Worm (Caenorhabditis elegans) whole organism, midembryonic: ENCODE results near the gene ifet-1.

Experiments
- T22C8.4 ChIP-seq: fragments of 200-800 bp; sonication (Bioruptor generic); IDR thresholded peaks from 2 replicates; pipeline ENCODE4 v1.3.6; 2022; ENCODE audit warnings: missing genetic modification characterization, missing compliant biosample characterization
- cog-1 ChIP-seq: sonication (generic microtip); optimal IDR thresholded peaks from 2 replicates; lab custom pipeline; 2016; ENCODE audit warnings: missing genetic modification characterization, missing compliant biosample characterization
- flt-1 ChIP-seq: fragments of 200-800 bp; sonication (Bioruptor generic); IDR thresholded peaks from 2 replicates; pipeline ENCODE4 v1.3.6; 2022; ENCODE audit warnings: missing genetic modification characterization, missing compliant biosample characterization
- klf-2 ChIP-seq: fragments of 200-800 bp; sonication (Bioruptor generic); conservative IDR thresholded peaks from 2 replicates; pipeline ENCODE4 v1.3.6; 2022; ENCODE audit warnings: missing genetic modification reagents, missing genetic modification characterization, missing compliant biosample characterization
- ref-1 ChIP-seq: fragments of 200-800 bp; sonication (Bioruptor generic); conservative IDR thresholded peaks from 2 replicates; pipeline ENCODE4 v1.3.6; 2022; ENCODE audit warnings: missing genetic modification reagents, missing genetic modification characterization, missing compliant biosample characterization
- tab-1 ChIP-seq: fragments of 200-800 bp; sonication (Bioruptor generic); IDR thresholded peaks from 2 replicates; pipeline ENCODE4 v1.3.6; 2022; ENCODE audit warnings: missing genetic modification characterization, missing compliant biosample characterization
- ztf-29 ChIP-seq: fragments of 200-800 bp; sonication (Bioruptor generic); IDR thresholded peaks from 2 replicates; pipeline ENCODE4 v1.3.6; 2022; ENCODE audit warnings: missing genetic modification reagents, missing genetic modification characterization, missing compliant biosample characterization

ce11 chrIII:4434294-4434781 is 40.6 kb downstream of the ifet-1 start, which contains the start of gene C28A5.1:
- no peak for TF ChIP-seq tab-1 (GFP tag; lab: Robert Waterston, UW)
- TF ChIP-seq ref-1 (GFP tag; lab: Robert Waterston, UW), result no peak
- no peak for TF ChIP-seq cog-1
- TF ChIP-seq T22C8.4 (GFP tag; lab: Robert Waterston, UW), result no peak
- no peak for TF ChIP-seq klf-2 (GFP tag; lab: Robert Waterston, UW)
- no peak for TF ChIP-seq ztf-29 (GFP tag; lab: Robert Waterston, UW)
- no peak for TF ChIP-seq flt-1 (GFP tag; lab: Robert Waterston, UW)
